Fruit fly (Drosophila melanogaster) whole organism, embryonic: Measurements from ENCODE around the gene CG31249.
A peak's percentile ranks its signal among the peaks of the same experiment; 100 is the strongest.

Experiments
- Ada2b ChIP-seq: fragments of 200-800 bp; sonication (Bioruptor generic); IDR thresholded peaks from 2 replicates; pipeline ENCODE4 v1.3.6; 2022; ENCODE audit warnings: missing biosample characterization, missing genetic modification characterization
- Asciz ChIP-seq: fragments of 200-800 bp; sonication (Bioruptor generic); optimal IDR thresholded peaks from 2 replicates; lab custom pipeline; 2017; ENCODE audit warnings: missing biosample characterization, mild to moderate bottlenecking, missing genetic modification characterization, missing genetic modification reagents
- Awh ChIP-seq: fragments of 200-800 bp; sonication (Bioruptor generic); IDR thresholded peaks from 2 replicates; pipeline ENCODE4, ENCODE4 v1.3.6; 2022; ENCODE audit warnings: missing biosample characterization, missing genetic modification characterization
- BEAF-32 ChIP-seq: fragments of 200-800 bp; sonication (Bioruptor generic); optimal IDR thresholded peaks from 3 replicates; lab custom pipeline; 2017; ENCODE audit warnings: missing biosample characterization, missing genetic modification characterization, mild to moderate bottlenecking, moderate library complexity, missing genetic modification reagents
- CG10431 ChIP-seq: fragments of 200-800 bp; sonication (Bioruptor generic); optimal IDR thresholded peaks from 3 replicates; lab custom pipeline; 2018; ENCODE audit warnings: missing biosample characterization, mild to moderate bottlenecking, missing genetic modification characterization
- CG11696 ChIP-seq: fragments of 200-800 bp; sonication (Bioruptor generic); IDR thresholded peaks from 2 replicates; pipeline ENCODE4 v1.3.6; 2022; ENCODE audit warnings: missing biosample characterization, missing genetic modification characterization
- CG12104 ChIP-seq: fragments of 200-800 bp; sonication (Bioruptor generic); optimal IDR thresholded peaks from 3 replicates; lab custom pipeline; 2016; ENCODE audit warnings: missing biosample characterization, missing genetic modification characterization
- CG12942 ChIP-seq: fragments of 200-800 bp; sonication (Bioruptor generic); optimal IDR thresholded peaks from 3 replicates; lab custom pipeline; 2016; ENCODE audit warnings: missing biosample characterization, missing genetic modification characterization
- CG13624 ChIP-seq: fragments of 200-800 bp; sonication (Bioruptor generic); optimal IDR thresholded peaks from 2 replicates; lab custom pipeline; 2016; ENCODE audit warnings: missing biosample characterization, missing genetic modification characterization
- CG32532 ChIP-seq: fragments of 200-800 bp; sonication (Bioruptor generic); IDR thresholded peaks from 2 replicates; pipeline ENCODE4 v1.3.6; 2022; ENCODE audit warnings: missing biosample characterization, missing genetic modification characterization
- CG3847 ChIP-seq: fragments of 200-800 bp; sonication (Bioruptor generic); IDR thresholded peaks from 2 replicates; pipeline ENCODE4 v1.3.6; 2022; ENCODE audit warnings: missing biosample characterization, missing genetic modification characterization
- CG4282 ChIP-seq: fragments of 200-800 bp; sonication (Bioruptor generic); optimal IDR thresholded peaks from 2 replicates; lab custom pipeline; 2016; ENCODE audit warnings: missing biosample characterization, missing genetic modification characterization
- CG6254 ChIP-seq: fragments of 200-800 bp; sonication (Bioruptor generic); optimal IDR thresholded peaks from 3 replicates; lab custom pipeline; 2017; ENCODE audit warnings: mild to moderate bottlenecking, missing biosample characterization, missing genetic modification reagents, missing genetic modification characterization
- CG6689 ChIP-seq: fragments of 200-800 bp; sonication (Bioruptor generic); IDR thresholded peaks from 2 replicates; pipeline ENCODE4 v1.3.6; 2022; ENCODE audit warnings: missing biosample characterization, missing genetic modification characterization
- CG6854 ChIP-seq: fragments of 200-800 bp; sonication (Bioruptor generic); optimal IDR thresholded peaks from 3 replicates; lab custom pipeline; 2017; ENCODE audit warnings: missing biosample characterization, mild to moderate bottlenecking, missing genetic modification characterization
- CG7987 ChIP-seq: fragments of 200-800 bp; sonication (Bioruptor generic); optimal IDR thresholded peaks from 2 replicates; lab custom pipeline; 2018; ENCODE audit warnings: missing biosample characterization, mild to moderate bottlenecking, missing genetic modification characterization, moderate library complexity
- CG8359 ChIP-seq: fragments of 200-800 bp; sonication (Bioruptor generic); optimal IDR thresholded peaks from 2 replicates; lab custom pipeline; 2017; ENCODE audit warnings: missing biosample characterization, mild to moderate bottlenecking, missing genetic modification characterization, borderline replicate concordance
- CG9437 ChIP-seq: fragments of 200-800 bp; sonication (Bioruptor generic); optimal IDR thresholded peaks from 2 replicates; lab custom pipeline; 2018; ENCODE audit warnings: missing biosample characterization, mild to moderate bottlenecking, missing genetic modification characterization
- CHES-1-like ChIP-seq: fragments of 200-800 bp; sonication (Bioruptor generic); optimal IDR thresholded peaks from 2 replicates; lab custom pipeline; 2016; ENCODE audit warnings: missing biosample characterization, missing genetic modification characterization
- D19B ChIP-seq: fragments of 200-800 bp; sonication (Bioruptor generic); optimal IDR thresholded peaks from 2 replicates; lab custom pipeline; 2017; ENCODE audit warnings: missing biosample characterization, mild to moderate bottlenecking, missing genetic modification characterization
- Dad ChIP-seq: fragments of 200-800 bp; sonication (Bioruptor generic); optimal IDR thresholded peaks from 3 replicates; lab custom pipeline; 2016; ENCODE audit warnings: missing biosample characterization, missing genetic modification characterization
- Dll ChIP-seq: fragments of 200-800 bp; sonication (Bioruptor generic); IDR thresholded peaks from 4 replicates; pipeline ENCODE4 v1.3.6; 2022; ENCODE audit warnings: missing biosample characterization, missing genetic modification characterization; ENCODE audit not compliant: partially characterized antibody
- Fer1 ChIP-seq: fragments of 200-800 bp; sonication (Bioruptor generic); optimal IDR thresholded peaks from 2 replicates; lab custom pipeline; 2017; ENCODE audit warnings: missing biosample characterization, mild to moderate bottlenecking, missing genetic modification characterization
- Gug ChIP-seq: fragments of 200-800 bp; sonication (Bioruptor generic); IDR thresholded peaks from 4 replicates; pipeline ENCODE4 v1.3.6; 2022; ENCODE audit warnings: missing biosample characterization, missing genetic modification characterization
- Hmx ChIP-seq: fragments of 200-800 bp; sonication (Bioruptor generic); optimal IDR thresholded peaks from 2 replicates; lab custom pipeline; 2016; ENCODE audit warnings: missing biosample characterization, missing genetic modification characterization
- NC2α ChIP-seq: fragments of 200-800 bp; sonication (Bioruptor generic); optimal IDR thresholded peaks from 2 replicates; lab custom pipeline; 2016; ENCODE audit warnings: missing biosample characterization, missing genetic modification characterization
- Nf-YA ChIP-seq: fragments of 200-800 bp; sonication (Bioruptor generic); IDR thresholded peaks from 2 replicates; pipeline ENCODE4 v1.3.6; 2022; ENCODE audit warnings: missing biosample characterization, missing genetic modification characterization
- PHDP ChIP-seq: fragments of 200-800 bp; sonication (Bioruptor generic); optimal IDR thresholded peaks from 3 replicates; lab custom pipeline; 2018; ENCODE audit warnings: missing biosample characterization, mild to moderate bottlenecking, missing genetic modification characterization, moderate library complexity
- Sox100B ChIP-seq: fragments of 200-800 bp; sonication (Bioruptor generic); optimal IDR thresholded peaks from 3 replicates; lab custom pipeline; 2018; ENCODE audit warnings: missing biosample characterization, mild to moderate bottlenecking, missing genetic modification characterization
- Trl ChIP-seq, 3 experiments: fragments of >200 bp in 2 of 3; fragments of 200-800 bp in 1 of 3; sonication (Bioruptor generic) in 1 of 3; optimal IDR thresholded peaks; 2 replicates in 1 of 3; 3 replicates in 2 of 3; lab custom pipeline; 2016 to 2017; ENCODE audit warnings: missing biosample characterization in 1 of 3, missing genetic modification characterization in 1 of 3
- Xrp1 ChIP-seq: fragments of 200-800 bp; sonication (Bioruptor generic); IDR thresholded peaks from 2 replicates; pipeline ENCODE4 v1.3.6; 2022; ENCODE audit warnings: missing biosample characterization, missing genetic modification characterization
- ara ChIP-seq: fragments of 200-800 bp; sonication (Bioruptor generic); IDR thresholded peaks from 2 replicates; pipeline ENCODE4 v1.3.6; 2022; ENCODE audit warnings: missing biosample characterization, missing genetic modification characterization
- caup ChIP-seq: fragments of 200-800 bp; sonication (Bioruptor generic); optimal IDR thresholded peaks from 3 replicates; lab custom pipeline; 2017; ENCODE audit warnings: missing biosample characterization, mild to moderate bottlenecking, missing genetic modification characterization, moderate library complexity; ENCODE audit not compliant: severe bottlenecking
- da ChIP-seq: fragments of 200-800 bp; sonication (Bioruptor generic); optimal IDR thresholded peaks from 2 replicates; lab custom pipeline; 2016; ENCODE audit warnings: missing biosample characterization, missing genetic modification characterization
- fu2 ChIP-seq: fragments of 200-800 bp; sonication (Bioruptor generic); optimal IDR thresholded peaks from 2 replicates; lab custom pipeline; 2016; ENCODE audit warnings: missing biosample characterization, missing genetic modification characterization
- grn ChIP-seq: fragments of 200-800 bp; sonication (Bioruptor generic); optimal IDR thresholded peaks from 3 replicates; lab custom pipeline; 2017; ENCODE audit warnings: missing biosample characterization, missing genetic modification characterization
- gsb-n ChIP-seq: fragments of 200-800 bp; sonication (Bioruptor generic); optimal IDR thresholded peaks from 3 replicates; lab custom pipeline; 2018; ENCODE audit warnings: missing biosample characterization, mild to moderate bottlenecking, missing genetic modification characterization
- ham ChIP-seq: fragments of 200-800 bp; sonication (Bioruptor generic); IDR thresholded peaks from 2 replicates; pipeline ENCODE4 v1.3.6; 2022; ENCODE audit warnings: missing biosample characterization, missing genetic modification characterization
- her ChIP-seq: fragments of 200-800 bp; sonication (Bioruptor generic); optimal IDR thresholded peaks from 2 replicates; lab custom pipeline; 2016; ENCODE audit warnings: missing biosample characterization, missing genetic modification characterization
- hth ChIP-seq: fragments of >200 bp; optimal IDR thresholded peaks from 2 replicates; lab custom pipeline; 2017; ENCODE audit warnings: inconsistent platforms
- mam ChIP-seq: fragments of 200-800 bp; sonication (Bioruptor generic); optimal IDR thresholded peaks from 3 replicates; lab custom pipeline; 2016; ENCODE audit warnings: missing biosample characterization, missing genetic modification characterization
- mld ChIP-seq: fragments of 200-800 bp; sonication (Bioruptor generic); IDR thresholded peaks from 3 replicates; pipeline ENCODE4 v1.3.6; 2022; ENCODE audit warnings: missing biosample characterization, missing genetic modification characterization; ENCODE audit not compliant: partially characterized antibody
- nmo ChIP-seq: fragments of 200-800 bp; sonication (Bioruptor generic); optimal IDR thresholded peaks from 2 replicates; lab custom pipeline; 2018; ENCODE audit warnings: missing biosample characterization, mild to moderate bottlenecking, missing genetic modification characterization, moderate library complexity
- nom ChIP-seq: fragments of 200-800 bp; sonication (Bioruptor generic); optimal IDR thresholded peaks from 2 replicates; lab custom pipeline; 2017; ENCODE audit warnings: missing biosample characterization, missing genetic modification characterization, mild to moderate bottlenecking, moderate library complexity, missing genetic modification reagents
- pfk ChIP-seq: fragments of 200-800 bp; sonication (Bioruptor generic); optimal IDR thresholded peaks from 2 replicates; lab custom pipeline; 2018; ENCODE audit warnings: missing biosample characterization, mild to moderate bottlenecking, missing genetic modification characterization, moderate library complexity
- pita ChIP-seq: fragments of 200-800 bp; sonication (Bioruptor generic); optimal IDR thresholded peaks from 2 replicates; lab custom pipeline; 2017; ENCODE audit warnings: missing biosample characterization, mild to moderate bottlenecking, missing genetic modification characterization
- row ChIP-seq: fragments of 200-800 bp; sonication (Bioruptor generic); IDR thresholded peaks from 3 replicates; pipeline ENCODE4 v1.3.6; 2022; ENCODE audit warnings: missing biosample characterization, missing genetic modification characterization
- tgo ChIP-seq: fragments of 200-800 bp; sonication (Bioruptor generic); IDR thresholded peaks from 3 replicates; pipeline ENCODE4 v1.3.6; 2022; ENCODE audit warnings: missing biosample characterization, missing genetic modification characterization
- trh ChIP-seq: fragments of 200-800 bp; sonication (Bioruptor generic); optimal IDR thresholded peaks from 2 replicates; lab custom pipeline; 2016; ENCODE audit warnings: missing biosample characterization, missing genetic modification characterization
- ttk ChIP-seq: fragments of 200-800 bp; sonication (Bioruptor generic); IDR thresholded peaks from 2 replicates; pipeline ENCODE4 v2.1.2; 2022; ENCODE audit warnings: missing biosample characterization, missing genetic modification characterization
- zen ChIP-seq: fragments of 200-800 bp; sonication (Bioruptor generic); optimal IDR thresholded peaks from 3 replicates; lab custom pipeline; 2018; ENCODE audit warnings: missing biosample characterization, mild to moderate bottlenecking, missing genetic modification characterization, moderate library complexity

The CG31249 gene

DNA sequence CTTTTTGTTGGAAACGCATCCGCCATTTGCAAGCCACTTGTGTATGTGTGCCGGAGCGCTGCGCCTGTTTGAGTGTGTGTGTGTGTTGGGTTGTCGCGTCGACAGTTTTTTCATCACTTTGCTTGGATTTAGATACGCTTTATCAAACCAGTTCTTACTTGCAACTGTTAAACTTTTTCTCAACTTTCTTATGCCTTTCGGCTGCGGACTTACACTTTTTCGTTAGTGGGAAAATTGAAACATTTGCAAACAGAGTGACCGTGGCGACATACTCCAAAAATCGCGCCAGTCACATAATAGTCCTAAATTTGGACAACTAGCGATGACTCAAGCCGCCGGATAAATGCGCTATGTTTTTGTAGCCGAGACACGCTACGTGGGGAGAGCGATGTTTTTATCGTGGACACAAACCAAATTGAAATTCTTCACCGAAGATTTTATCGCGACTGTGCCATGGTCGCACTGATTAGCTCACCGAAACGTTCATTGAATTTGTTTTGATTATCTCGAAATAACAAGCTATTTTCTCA lies 4.6 kb downstream of the CG31249 start, which contains the start of the genes alt and CG7655 (continued):
- TF ChIP-seq CG32532 (GFP tag; lab: Robert Waterston, UW) (no peak), Trl (optimal IDR thresholded peaks at IDR 0.05; lab: Kevin White, UChicago) (no peak), Trl (GFP tag; optimal IDR thresholded peaks at IDR 0.05; lab: Kevin White, UChicago) (peak; percentile 52), grn (GFP tag; lab: Kevin White, UChicago) (peak; percentile 97), CG4282 (peak; percentile 25), mld (GFP tag; lab: Robert Waterston, UW) (no peak), ttk (no peak), fu2 (GFP tag; lab: Kevin White, UChicago) (no peak), CG13624 (GFP tag; lab: Kevin White, UChicago) (peak; percentile 46), ara (GFP tag; lab: Robert Waterston, UW) (no peak), caup (GFP tag; lab: Kevin White, UChicago) (peak; percentile 27), Hmx (no peak), CG6254 (GFP tag; lab: Kevin White, UChicago) (no peak), CG3847 (GFP tag; lab: Robert Waterston, UW) (no peak), Dad (GFP tag; lab: Kevin White, UChicago) (peak; percentile 31), tgo (GFP tag; lab: Robert Waterston, UW) (no peak), PHDP (no peak), pita (GFP tag; lab: Kevin White, UChicago) (peak; percentile 99), nom (GFP tag; lab: Kevin White, UChicago) (peak; percentile 46), Fer1 (GFP tag; lab: Kevin White, UChicago) (peak; percentile 10), Ada2b (GFP tag; lab: Robert Waterston, UW) (no peak), mam (GFP tag; lab: Kevin White, UChicago) (peak; percentile 22), CG7987 (no peak), trh (no peak), CG8359 (GFP tag; lab: Kevin White, UChicago) (no peak), BEAF-32 (GFP tag; lab: Kevin White, UChicago) (peak; percentile 68), her (GFP tag; lab: Kevin White, UChicago) (peak; percentile 58), Dll (GFP tag; lab: Robert Waterston, UW) (no peak), row (GFP tag; lab: Robert Waterston, UW) (no peak), CG6854 (GFP tag; lab: Kevin White, UChicago) (no peak), CG12104 (GFP tag; lab: Kevin White, UChicago) (no peak), pfk (GFP tag; lab: Kevin White, UChicago) (no peak), CG11696 (GFP tag; lab: Robert Waterston, UW) (no peak), CG9437 (no peak), D19B (GFP tag; lab: Kevin White, UChicago) (no peak), zen (peak; percentile 30), CHES-1-like (GFP tag; lab: Kevin White, UChicago) (peak; percentile 89), hth (lab: Kevin White, UChicago) (no peak), CG10431 (GFP tag; lab: Kevin White, UChicago) (peak; percentile 29), gsb-n (tag; lab: Kevin White, UChicago) (peak; percentile 41), Asciz (GFP tag; lab: Kevin White, UChicago) (no peak), CG12942 (no peak), Nf-YA (no peak), Xrp1 (no peak), Sox100B (no peak), da (GFP tag; lab: Kevin White, UChicago) (peak; percentile 1), nmo (GFP tag; lab: Kevin White, UChicago) (peak; percentile 73), Awh (GFP tag; lab: Robert Waterston, UW) (no peak), Gug (no peak), NC2α (GFP tag; lab: Kevin White, UChicago) (no peak), ham (GFP tag; lab: Robert Waterston, UW) (no peak), CG6689 (GFP tag; lab: Robert Waterston, UW) (no peak)
